Worm (Caenorhabditis elegans): ENCODE results near the gene nlp-45.

DNA sequence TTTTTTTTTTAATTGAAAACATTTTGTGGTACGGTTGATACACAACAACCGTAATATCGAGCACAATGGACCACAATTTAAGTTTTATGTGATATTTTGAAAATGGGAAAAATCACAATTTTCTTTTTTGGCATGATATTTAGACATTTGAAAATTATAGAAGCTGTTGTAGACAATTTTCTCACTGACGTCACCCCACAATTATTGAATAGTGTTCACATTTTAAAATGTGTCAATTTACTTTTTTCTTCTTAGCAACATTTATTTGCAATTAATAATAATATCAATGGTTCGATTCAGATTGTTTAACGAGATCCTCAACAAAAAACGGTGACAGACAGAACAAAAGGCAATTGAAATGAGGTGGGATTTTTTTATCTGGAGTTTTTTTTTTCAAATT is 2.7 kb downstream of the nlp-45 start, which contains the start of gene T01B6.1:
- TF ChIP-seq tra-4 (tag; optimal IDR thresholded peaks at IDR 0.05) (no peak), hnd-1 (tag; optimal IDR thresholded peaks at IDR 0.05) (no peak), ceh-13 (GFP tag; optimal IDR thresholded peaks at IDR 0.05) (no peak), F13C5.2 (tag; optimal IDR thresholded peaks at IDR 0.05) (no peak), ama-1 (optimal IDR thresholded peaks at IDR 0.05) (no peak), B0310.2 (tag; optimal IDR thresholded peaks at IDR 0.05) (no peak), pes-1 (GFP tag; IDR thresholded peaks at IDR 0.05) (no peak), sea-1 (GFP tag; conservative IDR thresholded peaks at IDR 0.05) (no peak)

Data from whole organism, early embryonic.